Fruit fly (Drosophila melanogaster) whole organism, adult: ENCODE measurements around the gene Sema1a.

Experiments used
- CG11617 ChIP-seq: fragments of 200-800 bp; sonication (Bioruptor generic); optimal IDR thresholded peaks from 2 replicates; lab custom pipeline; 2017; ENCODE audit warnings: mild to moderate bottlenecking, missing biosample characterization, missing genetic modification reagents, missing genetic modification characterization
- CG12768 ChIP-seq: fragments of 200-800 bp; sonication (Bioruptor generic); optimal IDR thresholded peaks from 2 replicates; lab custom pipeline; 2017; ENCODE audit warnings: missing biosample characterization, missing genetic modification characterization, mild to moderate bottlenecking, moderate library complexity, missing genetic modification reagents
- CG14711 ChIP-seq: fragments of 200-800 bp; sonication (Bioruptor generic); optimal IDR thresholded peaks from 2 replicates; lab custom pipeline; 2018; ENCODE audit warnings: missing biosample characterization, mild to moderate bottlenecking, missing genetic modification characterization, moderate library complexity
- CG1620 ChIP-seq: fragments of 200-800 bp; sonication (Bioruptor generic); optimal IDR thresholded peaks from 2 replicates; lab custom pipeline; 2016; ENCODE audit warnings: missing biosample characterization, missing genetic modification characterization
- CG33017 ChIP-seq: fragments of 200-800 bp; sonication (Bioruptor generic); optimal IDR thresholded peaks from 2 replicates; lab custom pipeline; 2018; ENCODE audit warnings: missing biosample characterization, mild to moderate bottlenecking, missing genetic modification characterization, moderate library complexity
- CG5204 ChIP-seq: fragments of 200-800 bp; sonication (Bioruptor generic); optimal IDR thresholded peaks from 2 replicates; lab custom pipeline; 2016; ENCODE audit warnings: missing biosample characterization, missing genetic modification characterization
- CG7045 ChIP-seq: fragments of 200-800 bp; sonication (Bioruptor generic); optimal IDR thresholded peaks from 2 replicates; lab custom pipeline; 2017; ENCODE audit warnings: missing biosample characterization, mild to moderate bottlenecking, missing genetic modification characterization
- CG7101 ChIP-seq: fragments of 200-800 bp; sonication (Bioruptor generic); optimal IDR thresholded peaks from 2 replicates; lab custom pipeline; 2018; ENCODE audit warnings: missing biosample characterization, mild to moderate bottlenecking, missing genetic modification characterization, moderate library complexity
- Clk ChIP-seq: fragments of 200-800 bp; sonication (Bioruptor generic); optimal IDR thresholded peaks from 2 replicates; lab custom pipeline; 2017; ENCODE audit warnings: missing biosample characterization, missing genetic modification characterization
- Crg-1 ChIP-seq: fragments of 200-800 bp; sonication (Bioruptor generic); optimal IDR thresholded peaks from 2 replicates; lab custom pipeline; 2016; ENCODE audit warnings: missing biosample characterization, missing genetic modification characterization
- Hr96 ChIP-seq: fragments of 200-800 bp; sonication (Bioruptor generic); optimal IDR thresholded peaks from 2 replicates; lab custom pipeline; 2016; ENCODE audit warnings: missing biosample characterization, missing genetic modification characterization
- bab1 ChIP-seq: fragments of 200-800 bp; sonication (Bioruptor generic); optimal IDR thresholded peaks from 3 replicates; lab custom pipeline; 2019; ENCODE audit warnings: missing biosample characterization, mild to moderate bottlenecking, missing genetic modification characterization, moderate library complexity
- cic ChIP-seq: fragments of 200-800 bp; sonication (Bioruptor generic); optimal IDR thresholded peaks from 2 replicates; lab custom pipeline; 2017; ENCODE audit warnings: missing biosample characterization, mild to moderate bottlenecking, missing genetic modification characterization, moderate library complexity
- cnc ChIP-seq, 2 experiments: fragments of >200 bp; optimal IDR thresholded peaks; 2 replicates each; lab custom pipeline; 2017
- kay ChIP-seq: fragments of 200-800 bp; sonication (Bioruptor generic); peaks from one replicate; lab custom pipeline; 2016; ENCODE audit warnings: missing biosample characterization, missing genetic modification characterization, borderline replicate concordance
- ovo ChIP-seq: fragments of 200-800 bp; sonication (Bioruptor generic); optimal IDR thresholded peaks from 2 replicates; lab custom pipeline; 2016; ENCODE audit warnings: missing biosample characterization, missing genetic modification characterization
- pad ChIP-seq: fragments of 200-800 bp; sonication (Bioruptor generic); optimal IDR thresholded peaks from 3 replicates; lab custom pipeline; 2017; ENCODE audit warnings: missing biosample characterization, missing genetic modification characterization, mild to moderate bottlenecking, moderate library complexity, missing genetic modification reagents
- tj ChIP-seq: fragments of 200-800 bp; sonication (Bioruptor generic); optimal IDR thresholded peaks from 3 replicates; lab custom pipeline; 2017; ENCODE audit warnings: missing biosample characterization, mild to moderate bottlenecking, missing genetic modification characterization, moderate library complexity
- toe ChIP-seq: fragments of 200-800 bp; sonication (Bioruptor generic); optimal IDR thresholded peaks from 2 replicates; lab custom pipeline; 2016; ENCODE audit warnings: missing biosample characterization, missing genetic modification characterization

The Sema1a gene

dm6 chr2L:8612688-8613087 lies 70.7 kb downstream of the Sema1a start:
- TF ChIP-seq CG33017 (no peak), Crg-1 (GFP tag; lab: Kevin White, UChicago) (no peak), pad (GFP tag; lab: Kevin White, UChicago) (no peak), CG11617 (GFP tag; lab: Kevin White, UChicago) (no peak), CG14711 (tag; lab: Kevin White, UChicago) (no peak), CG1620 (GFP tag; lab: Kevin White, UChicago) (no peak), cnc (optimal IDR thresholded peaks at IDR 0.05; lab: Kevin White, UChicago) (no peak), tj (GFP tag; lab: Kevin White, UChicago) (no peak), bab1 (GFP tag; lab: Kevin White, UChicago) (no peak), kay (no peak), toe (no peak), Hr96 (GFP tag; lab: Kevin White, UChicago) (no peak), Clk (GFP tag; lab: Kevin White, UChicago) (no peak)

DNA sequence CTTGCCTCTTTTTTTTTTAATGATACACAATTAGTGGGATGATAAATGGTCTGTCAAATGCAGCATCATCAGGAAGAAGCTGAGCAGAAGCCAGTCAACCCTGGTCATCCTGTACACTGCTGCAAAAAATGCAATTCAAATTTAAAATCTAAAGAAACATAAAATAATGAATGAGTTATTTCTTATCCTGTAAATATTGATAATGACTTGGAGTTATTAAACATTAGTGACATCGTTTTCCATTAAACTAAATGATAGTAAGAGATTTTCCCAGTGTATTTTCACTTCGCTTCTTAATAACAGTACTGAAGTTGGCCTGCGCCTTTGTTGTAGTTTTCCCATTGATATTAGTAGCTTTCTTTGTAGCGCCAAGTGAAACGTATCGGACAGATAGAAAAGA lies 73.0 kb downstream of the Sema1a start:
- TF ChIP-seq cic (GFP tag; lab: Kevin White, UChicago) (no peak), CG7101 (tag; lab: Kevin White, UChicago) (no peak), CG11617 (GFP tag; lab: Kevin White, UChicago) (no peak), CG7045 (GFP tag; lab: Kevin White, UChicago) (no peak), ovo (no peak), Clk (GFP tag; lab: Kevin White, UChicago) (no peak), Hr96 (GFP tag; lab: Kevin White, UChicago) (no peak), pad (GFP tag; lab: Kevin White, UChicago) (no peak), CG14711 (tag; lab: Kevin White, UChicago) (no peak), Crg-1 (GFP tag; lab: Kevin White, UChicago) (no peak), tj (GFP tag; lab: Kevin White, UChicago) (no peak), cnc (optimal IDR thresholded peaks at IDR 0.05; lab: Kevin White, UChicago) (no peak), kay (no peak), CG1620 (GFP tag; lab: Kevin White, UChicago) (no peak), CG33017 (no peak)

- TF ChIP-seq pad (GFP tag; lab: Kevin White, UChicago) = no peak
- TF ChIP-seq CG11617 (GFP tag; lab: Kevin White, UChicago) = peak; percentile 19
- TF ChIP-seq CG7101 (tag; lab: Kevin White, UChicago) = no peak
- no peak for TF ChIP-seq cnc (optimal IDR thresholded peaks at IDR 0.05; lab: Kevin White, UChicago)
- TF ChIP-seq CG7045 (GFP tag; lab: Kevin White, UChicago) = peak; percentile 62
- peak; percentile 74 for TF ChIP-seq kay
- peak; percentile 11 for TF ChIP-seq CG33017
- no peak for TF ChIP-seq bab1 (GFP tag; lab: Kevin White, UChicago)
- peak; percentile 4 for TF ChIP-seq tj (GFP tag; lab: Kevin White, UChicago)
- no peak for TF ChIP-seq Clk (GFP tag; lab: Kevin White, UChicago)
- no peak for TF ChIP-seq CG5204 (GFP tag; lab: Kevin White, UChicago)
Observed at dm6 chr2L:8619583-8620232, 77.8 kb downstream of the Sema1a start.

- TF ChIP-seq CG7045 (GFP tag; lab: Kevin White, UChicago) (no peak), CG7101 (tag; lab: Kevin White, UChicago) (no peak), cnc (optimal IDR thresholded peaks at IDR 0.05; lab: Kevin White, UChicago) (no peak), CG11617 (GFP tag; lab: Kevin White, UChicago) (no peak), pad (GFP tag; lab: Kevin White, UChicago) (no peak), CG12768 (GFP tag; lab: Kevin White, UChicago) (no peak), Crg-1 (GFP tag; lab: Kevin White, UChicago) (no peak), CG1620 (GFP tag; lab: Kevin White, UChicago) (no peak), bab1 (GFP tag; lab: Kevin White, UChicago) (no peak), Hr96 (GFP tag; lab: Kevin White, UChicago) (no peak), ovo (no peak), CG5204 (GFP tag; lab: Kevin White, UChicago) (no peak), kay (no peak), cic (GFP tag; lab: Kevin White, UChicago) (no peak), toe (no peak), tj (GFP tag; lab: Kevin White, UChicago) (no peak), CG33017 (no peak)
Observed at dm6 chr2L:8633671-8634391, 91.9 kb downstream of the Sema1a start.

- no peak for TF ChIP-seq Hr96 (GFP tag; lab: Kevin White, UChicago)
- no peak for TF ChIP-seq CG11617 (GFP tag; lab: Kevin White, UChicago)
- TF ChIP-seq CG33017 = no peak
- no peak for TF ChIP-seq Clk (GFP tag; lab: Kevin White, UChicago)
- no peak for TF ChIP-seq tj (GFP tag; lab: Kevin White, UChicago)
- TF ChIP-seq pad (GFP tag; lab: Kevin White, UChicago) = no peak
- TF ChIP-seq CG7101 (tag; lab: Kevin White, UChicago) = no peak
- TF ChIP-seq Crg-1 (GFP tag; lab: Kevin White, UChicago) = no peak
- no peak for TF ChIP-seq cic (GFP tag; lab: Kevin White, UChicago)
- no peak for TF ChIP-seq CG7045 (GFP tag; lab: Kevin White, UChicago)
- TF ChIP-seq ovo = no peak
- no peak for TF ChIP-seq kay
- no peak for TF ChIP-seq CG14711 (tag; lab: Kevin White, UChicago)
- no peak for TF ChIP-seq toe
Observed at dm6 chr2L:8659549-8659948, 117.6 kb downstream of the Sema1a start.
